Worm (Caenorhabditis elegans): Measurements from ENCODE around the gene trpp-5.
"Not testable (repeated sequence)": the region's sequence is repeated elsewhere in the genome, so short reads cannot be mapped to it uniquely, and the experiment has no call there.

Gene trpp-5

DNA sequence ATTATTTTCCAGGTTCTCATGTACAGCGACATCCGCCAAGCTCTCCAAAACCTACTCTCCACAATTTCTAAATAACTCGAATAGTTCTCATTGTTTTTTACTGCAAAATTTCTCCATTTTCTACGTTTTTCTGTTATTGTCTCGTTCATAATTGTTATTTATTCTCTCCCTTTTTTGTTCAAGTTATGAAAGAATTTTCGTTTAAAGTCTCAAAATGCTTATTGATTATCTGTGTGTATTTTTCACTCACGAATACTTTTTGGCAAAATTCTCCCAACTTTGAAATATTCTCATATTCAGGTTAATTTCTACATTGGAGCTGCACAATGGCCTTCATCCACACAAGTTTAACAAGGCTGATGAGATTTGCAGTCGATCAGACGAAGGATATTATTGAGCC, 48.0 kb downstream of the trpp-5 start, which contains the start of gene Y57A10A.5:
Y57A10A.5 (plus strand) TSS at position 301 of the 400 bp plus-strand sequence.
- not testable (repeated sequence) for TF ChIP-seq ham-2 (GFP tag; optimal IDR thresholded peaks at IDR 0.05); elt-3 (tag; optimal IDR thresholded peaks at IDR 0.05); lin-32 (GFP tag; optimal IDR thresholded peaks at IDR 0.05)

DNA sequence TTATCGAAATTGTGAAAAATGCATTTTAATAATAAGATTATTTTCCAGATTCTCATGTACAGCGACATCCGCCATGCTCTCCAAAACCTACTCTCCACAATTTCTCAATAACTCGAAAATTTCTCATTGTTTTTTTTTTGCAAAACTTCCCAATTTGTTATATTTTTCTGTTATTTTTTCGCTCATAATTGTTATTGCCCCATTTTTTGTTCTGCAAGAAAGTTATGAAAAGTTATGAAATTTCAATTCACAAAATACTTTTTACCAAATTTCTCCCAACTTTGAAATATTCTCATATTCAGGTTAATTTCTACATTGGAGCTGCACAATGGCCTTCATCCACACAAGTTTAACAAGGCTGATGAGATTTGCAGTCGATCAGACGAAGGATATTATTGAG, 50.5 kb downstream of the trpp-5 start, which contains the start of gene Y57A10A.4:
Y57A10A.4 (plus strand) TSS at position 301 of the 400 bp plus-strand sequence.
- not testable (repeated sequence) for TF ChIP-seq mep-1 (tag; optimal IDR thresholded peaks at IDR 0.05); ham-2 (GFP tag; optimal IDR thresholded peaks at IDR 0.05); drap-1 (GFP tag; optimal IDR thresholded peaks at IDR 0.05)

Measured in whole organism, mixed stage, embryonic.